Worm (Caenorhabditis elegans) whole organism, L2 larva: ENCODE data around the gene glb-16.

Source experiments
- R02D3.7 ChIP-seq: fragments of 150-350 bp; optimal IDR thresholded peaks from 2 replicates; lab custom pipeline; 2014; ENCODE audit warnings: missing biosample characterization, missing genetic modification characterization
- ama-1 ChIP-seq: fragments of 150-350 bp; optimal IDR thresholded peaks from 2 replicates; lab custom pipeline; 2018; ENCODE audit warnings: inconsistent platforms
- ceh-16 ChIP-seq: fragments of 150-350 bp; optimal IDR thresholded peaks from 2 replicates; lab custom pipeline; 2014; ENCODE audit warnings: missing biosample characterization, missing genetic modification characterization
- elt-3 ChIP-seq: sonication (generic microtip); optimal IDR thresholded peaks from 2 replicates; lab custom pipeline; 2017; ENCODE audit warnings: missing biosample characterization, missing genetic modification characterization
- gmeb-1 ChIP-seq: fragments of 150-350 bp; optimal IDR thresholded peaks from 2 replicates; lab custom pipeline; 2014; ENCODE audit warnings: missing biosample characterization, missing genetic modification characterization
- lin-39 ChIP-seq: fragments of 150-350 bp; optimal IDR thresholded peaks from 2 replicates; lab custom pipeline; 2014; ENCODE audit warnings: missing biosample characterization, missing genetic modification reagents, missing genetic modification characterization
- lsy-2 ChIP-seq, 2 experiments: fragments of 150-350 bp in 1 of 2; sonication (generic microtip) in 1 of 2; optimal IDR thresholded peaks; 2 replicates each; lab custom pipeline; 2014 to 2017; ENCODE audit warnings: missing biosample characterization in 2 of 2, missing genetic modification characterization in 2 of 2
- nhr-25 ChIP-seq: fragments of 150-350 bp; sonication (generic microtip); optimal IDR thresholded peaks from 3 replicates; lab custom pipeline; 2014; ENCODE audit warnings: missing biosample characterization, missing genetic modification characterization
- nhr-77 ChIP-seq: fragments of 150-350 bp; optimal IDR thresholded peaks from 2 replicates; lab custom pipeline; 2014; ENCODE audit warnings: missing biosample characterization, missing genetic modification characterization
- unc-39 ChIP-seq: fragments of 150-350 bp; optimal IDR thresholded peaks from 2 replicates; lab custom pipeline; 2014; ENCODE audit warnings: missing biosample characterization, missing genetic modification characterization
- ztf-4 ChIP-seq: fragments of 150-350 bp; optimal IDR thresholded peaks from 2 replicates; lab custom pipeline; 2014; ENCODE audit warnings: missing biosample characterization, missing genetic modification characterization

DNA sequence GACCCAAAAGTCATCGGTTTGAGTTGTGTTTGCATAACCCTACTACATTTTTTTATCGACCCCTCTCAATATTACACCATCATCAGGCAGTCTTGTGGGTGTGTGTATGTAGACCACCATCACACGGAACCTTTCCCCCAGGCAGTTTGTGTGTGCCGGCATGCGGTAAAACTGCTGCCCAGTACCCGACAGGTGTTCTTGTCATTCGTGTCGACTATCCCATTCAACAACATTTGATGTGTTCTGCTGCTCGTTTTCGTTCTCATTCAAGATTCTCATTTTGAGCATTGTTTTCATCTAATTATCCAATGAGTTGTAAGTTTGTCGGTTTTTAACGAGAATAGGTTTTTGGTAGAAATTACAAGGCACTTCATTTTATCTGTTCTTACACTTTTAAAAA lies 17.3 kb downstream of the glb-16 start:
- no peak for TF ChIP-seq elt-3 (tag; lab: Kevin White, UChicago)
- TF ChIP-seq unc-39: no peak
- no peak for TF ChIP-seq gmeb-1
- no peak for TF ChIP-seq ama-1
- no peak for TF ChIP-seq ztf-4 (tag; lab: Kevin White, UChicago)
- no peak for TF ChIP-seq nhr-25 (tag; lab: Kevin White, UChicago)
- no peak for TF ChIP-seq ceh-16
- TF ChIP-seq lsy-2 (tag; optimal IDR thresholded peaks at IDR 0.05; lab: Kevin White, UChicago): no peak
- no peak for TF ChIP-seq nhr-77
- TF ChIP-seq R02D3.7 (tag; lab: Kevin White, UChicago): no peak
- no peak for TF ChIP-seq lin-39 (tag; lab: Kevin White, UChicago)
